Fruit fly (Drosophila melanogaster) whole organism, embryonic: ENCODE measurements around the gene CG13623.

ENCODE experiments used
- CG10267 ChIP-seq: fragments of 200-800 bp; sonication (Bioruptor generic); optimal IDR thresholded peaks from 2 replicates; lab custom pipeline; 2018; ENCODE audit warnings: missing biosample characterization, mild to moderate bottlenecking, missing genetic modification characterization, moderate library complexity
- CG10366 ChIP-seq: fragments of 200-800 bp; sonication (Bioruptor generic); IDR thresholded peaks from 2 replicates; pipeline ENCODE4 v1.3.6; 2022; ENCODE audit warnings: missing biosample characterization, missing genetic modification characterization
- CG10543 ChIP-seq: fragments of 200-800 bp; sonication (Bioruptor generic); optimal IDR thresholded peaks from 3 replicates; lab custom pipeline; 2017; ENCODE audit warnings: missing biosample characterization, mild to moderate bottlenecking, missing genetic modification characterization, moderate library complexity
- CG11723 ChIP-seq: fragments of 200-800 bp; sonication (Bioruptor generic); optimal IDR thresholded peaks from 2 replicates; lab custom pipeline; 2017; ENCODE audit warnings: missing biosample characterization, mild to moderate bottlenecking, missing genetic modification characterization
- CG13775 ChIP-seq: fragments of 200-800 bp; sonication (Bioruptor generic); optimal IDR thresholded peaks from 3 replicates; lab custom pipeline; 2017; ENCODE audit warnings: missing biosample characterization, mild to moderate bottlenecking, missing genetic modification characterization
- CG17568 ChIP-seq: fragments of 200-800 bp; sonication (Bioruptor generic); optimal IDR thresholded peaks from 2 replicates; lab custom pipeline; 2018; ENCODE audit warnings: missing biosample characterization, mild to moderate bottlenecking, missing genetic modification characterization, moderate library complexity
- CG18262 ChIP-seq: fragments of 200-800 bp; optimal IDR thresholded peaks from 3 replicates; lab custom pipeline; 2019; ENCODE audit warnings: missing biosample characterization, mild to moderate bottlenecking, missing genetic modification characterization, moderate library complexity
- CG2875 ChIP-seq: fragments of 200-800 bp; sonication (Bioruptor generic); optimal IDR thresholded peaks from 2 replicates; lab custom pipeline; 2017; ENCODE audit warnings: missing biosample characterization, mild to moderate bottlenecking, missing genetic modification characterization, missing genetic modification reagents
- CG2889 ChIP-seq: fragments of 200-800 bp; sonication (Bioruptor generic); IDR thresholded peaks from 3 replicates; pipeline ENCODE4 v1.3.6; 2022; ENCODE audit warnings: missing biosample characterization, missing genetic modification characterization
- CG4424 ChIP-seq: fragments of 200-800 bp; sonication (Bioruptor generic); optimal IDR thresholded peaks from 3 replicates; lab custom pipeline; 2016; ENCODE audit warnings: missing biosample characterization, missing genetic modification characterization
- CG4707 ChIP-seq: fragments of 200-800 bp; sonication (Bioruptor generic); optimal IDR thresholded peaks from 2 replicates; lab custom pipeline; 2018; ENCODE audit warnings: missing biosample characterization, mild to moderate bottlenecking, missing genetic modification characterization, moderate library complexity
- CG5245 ChIP-seq: fragments of 200-800 bp; sonication (Bioruptor generic); optimal IDR thresholded peaks from 3 replicates; lab custom pipeline; 2016; ENCODE audit warnings: missing biosample characterization, missing genetic modification characterization
- CG7786 ChIP-seq: fragments of 200-800 bp; sonication (Bioruptor generic); optimal IDR thresholded peaks from 2 replicates; lab custom pipeline; 2016; ENCODE audit warnings: missing biosample characterization, missing genetic modification characterization
- CG8359 ChIP-seq: fragments of 200-800 bp; sonication (Bioruptor generic); optimal IDR thresholded peaks from 2 replicates; lab custom pipeline; 2017; ENCODE audit warnings: missing biosample characterization, mild to moderate bottlenecking, missing genetic modification characterization, borderline replicate concordance
- CG9215 ChIP-seq: fragments of 200-800 bp; sonication (Bioruptor generic); IDR thresholded peaks from 2 replicates; pipeline ENCODE4 v1.3.6; 2022; ENCODE audit warnings: missing biosample characterization, missing genetic modification characterization
- CkIIα-i1 ChIP-seq: fragments of 200-800 bp; sonication (Bioruptor generic); IDR thresholded peaks from 2 replicates; pipeline ENCODE4 v1.3.6; 2022; ENCODE audit warnings: missing biosample characterization, missing genetic modification characterization
- Dek ChIP-seq: fragments of 200-800 bp; sonication (Bioruptor generic); optimal IDR thresholded peaks from 3 replicates; lab custom pipeline; 2019; ENCODE audit warnings: missing biosample characterization, mild to moderate bottlenecking, missing genetic modification characterization, moderate library complexity
- Dip2 ChIP-seq: fragments of 200-800 bp; sonication (Bioruptor generic); IDR thresholded peaks from 2 replicates; pipeline ENCODE4 v1.3.6; 2022; ENCODE audit warnings: missing biosample characterization, missing genetic modification characterization
- Dp ChIP-seq: fragments of 200-800 bp; sonication (Bioruptor generic); optimal IDR thresholded peaks from 2 replicates; lab custom pipeline; 2018; ENCODE audit warnings: missing biosample characterization, mild to moderate bottlenecking, missing genetic modification characterization, moderate library complexity
- Elba2 ChIP-seq: fragments of 200-800 bp; sonication (Bioruptor generic); optimal IDR thresholded peaks from 3 replicates; lab custom pipeline; 2016; ENCODE audit warnings: missing biosample characterization, missing genetic modification characterization
- HmgD ChIP-seq: fragments of 200-800 bp; sonication (Bioruptor generic); optimal IDR thresholded peaks from 3 replicates; lab custom pipeline; 2016; ENCODE audit warnings: missing biosample characterization, missing genetic modification characterization
- Hmr ChIP-seq: fragments of 200-800 bp; sonication (Bioruptor generic); optimal IDR thresholded peaks from 3 replicates; lab custom pipeline; 2017; ENCODE audit warnings: mild to moderate bottlenecking, missing biosample characterization, missing genetic modification reagents, missing genetic modification characterization
- MBD-R2 ChIP-seq: fragments of 200-800 bp; sonication (Bioruptor generic); IDR thresholded peaks from 2 replicates; pipeline ENCODE4 v1.3.6; 2022; ENCODE audit warnings: missing biosample characterization, missing genetic modification characterization
- Nf-YA ChIP-seq: fragments of 200-800 bp; sonication (Bioruptor generic); IDR thresholded peaks from 2 replicates; pipeline ENCODE4 v1.3.6; 2022; ENCODE audit warnings: missing biosample characterization, missing genetic modification characterization
- Oaz ChIP-seq: fragments of 200-800 bp; sonication (Bioruptor generic); IDR thresholded peaks from 2 replicates; pipeline ENCODE4 v1.3.6; 2022; ENCODE audit warnings: missing biosample characterization, missing genetic modification characterization
- Xbp1 ChIP-seq: fragments of 200-800 bp; sonication (Bioruptor generic); optimal IDR thresholded peaks from 3 replicates; lab custom pipeline; 2016; ENCODE audit warnings: missing biosample characterization, mild to moderate bottlenecking, missing genetic modification characterization
- ase ChIP-seq: fragments of 200-800 bp; sonication (Bioruptor generic); IDR thresholded peaks from 3 replicates; pipeline ENCODE4 v1.3.6; 2022; ENCODE audit warnings: missing biosample characterization, missing genetic modification characterization
- bbx ChIP-seq: fragments of 200-800 bp; sonication (Bioruptor generic); IDR thresholded peaks from 2 replicates; pipeline ENCODE4 v1.3.6; 2022; ENCODE audit warnings: missing biosample characterization, missing genetic modification characterization; ENCODE audit not compliant: partially characterized antibody
- bigmax ChIP-seq: fragments of 200-800 bp; sonication (Bioruptor generic); optimal IDR thresholded peaks from 2 replicates; lab custom pipeline; 2018; ENCODE audit warnings: missing biosample characterization, mild to moderate bottlenecking, missing genetic modification characterization
- btn ChIP-seq: fragments of 200-800 bp; sonication (Bioruptor generic); optimal IDR thresholded peaks from 2 replicates; lab custom pipeline; 2016; ENCODE audit warnings: missing biosample characterization, missing genetic modification characterization
- cato ChIP-seq: fragments of 200-800 bp; sonication (Bioruptor generic); optimal IDR thresholded peaks from 2 replicates; lab custom pipeline; 2016; ENCODE audit warnings: missing biosample characterization, missing genetic modification characterization, borderline replicate concordance
- crp ChIP-seq, 2 experiments: fragments of 200-800 bp; sonication (Bioruptor generic); optimal IDR thresholded peaks; 2 replicates in 1 of 2; 3 replicates in 1 of 2; lab custom pipeline; 2017; ENCODE audit warnings: missing biosample characterization in 2 of 2, missing genetic modification characterization in 2 of 2, mild to moderate bottlenecking in 1 of 2, moderate library complexity in 1 of 2
- danr ChIP-seq: fragments of 200-800 bp; sonication (Bioruptor generic); IDR thresholded peaks from 2 replicates; pipeline ENCODE4 v1.3.6; 2022; ENCODE audit warnings: missing biosample characterization, missing genetic modification characterization
- dimm ChIP-seq: fragments of 200-800 bp; sonication (Bioruptor generic); IDR thresholded peaks from 2 replicates; pipeline ENCODE4 v1.3.6; 2022; ENCODE audit warnings: missing biosample characterization, missing genetic modification characterization
- ken ChIP-seq: fragments of 200-800 bp; sonication (Bioruptor generic); IDR thresholded peaks from 3 replicates; pipeline ENCODE4 v1.3.6; 2022; ENCODE audit warnings: missing biosample characterization, missing genetic modification characterization
- klu ChIP-seq: fragments of 200-800 bp; sonication (Bioruptor generic); IDR thresholded peaks from 2 replicates; pipeline ENCODE4 v1.3.6; 2022; ENCODE audit warnings: missing biosample characterization, missing genetic modification characterization
- mirr ChIP-seq: fragments of 200-800 bp; sonication (Bioruptor generic); optimal IDR thresholded peaks from 3 replicates; lab custom pipeline; 2018; ENCODE audit warnings: missing biosample characterization, mild to moderate bottlenecking, missing genetic modification characterization
- nmo ChIP-seq: fragments of 200-800 bp; sonication (Bioruptor generic); optimal IDR thresholded peaks from 2 replicates; lab custom pipeline; 2018; ENCODE audit warnings: missing biosample characterization, mild to moderate bottlenecking, missing genetic modification characterization, moderate library complexity
- org-1 ChIP-seq: fragments of 200-800 bp; sonication (Bioruptor generic); optimal IDR thresholded peaks from 2 replicates; lab custom pipeline; 2017; ENCODE audit warnings: missing biosample characterization, missing genetic modification characterization
- pzg ChIP-seq: fragments of 200-800 bp; sonication (Bioruptor generic); optimal IDR thresholded peaks from 3 replicates; lab custom pipeline; 2018; ENCODE audit warnings: missing biosample characterization, mild to moderate bottlenecking, missing genetic modification characterization, moderate library complexity
- row ChIP-seq: fragments of 200-800 bp; sonication (Bioruptor generic); IDR thresholded peaks from 3 replicates; pipeline ENCODE4 v1.3.6; 2022; ENCODE audit warnings: missing biosample characterization, missing genetic modification characterization
- run ChIP-seq: fragments of 200-800 bp; sonication (Bioruptor generic); optimal IDR thresholded peaks from 3 replicates; lab custom pipeline; 2018; ENCODE audit warnings: missing biosample characterization, mild to moderate bottlenecking, missing genetic modification characterization
- sc ChIP-seq, 3 experiments: fragments of >200 bp in 2 of 3; fragments of 200-800 bp in 1 of 3; sonication (Bioruptor generic) in 1 of 3; optimal IDR thresholded peaks; 2 replicates in 2 of 3; 3 replicates in 1 of 3; lab custom pipeline; 2017; ENCODE audit warnings: mild to moderate bottlenecking in 1 of 3, missing biosample characterization in 1 of 3, missing genetic modification characterization in 1 of 3, missing genetic modification reagents in 1 of 3
- tin ChIP-seq: fragments of 200-800 bp; sonication (Bioruptor generic); optimal IDR thresholded peaks from 3 replicates; lab custom pipeline; 2016; ENCODE audit warnings: missing biosample characterization, missing genetic modification characterization
- ttk ChIP-seq: fragments of 200-800 bp; sonication (Bioruptor generic); IDR thresholded peaks from 2 replicates; pipeline ENCODE4 v2.1.2; 2022; ENCODE audit warnings: missing biosample characterization, missing genetic modification characterization
- twi ChIP-seq: fragments of 200-800 bp; optimal IDR thresholded peaks from 2 replicates; lab custom pipeline; 2019; ENCODE audit warnings: missing biosample characterization, mild to moderate bottlenecking, missing genetic modification characterization, moderate library complexity
- wek ChIP-seq: fragments of 200-800 bp; sonication (Bioruptor generic); optimal IDR thresholded peaks from 3 replicates; lab custom pipeline; 2018; ENCODE audit warnings: missing biosample characterization, mild to moderate bottlenecking, missing genetic modification characterization, moderate library complexity
- z ChIP-seq: fragments of 200-800 bp; sonication (Bioruptor generic); IDR thresholded peaks from 3 replicates; pipeline ENCODE4 v1.3.6; 2022; ENCODE audit warnings: missing biosample characterization, missing genetic modification characterization
- zen2 ChIP-seq: fragments of 200-800 bp; sonication (Bioruptor generic); IDR thresholded peaks from 3 replicates; pipeline ENCODE4 v1.3.6; 2022; ENCODE audit warnings: missing biosample characterization, missing genetic modification characterization; ENCODE audit not compliant: partially characterized antibody

The CG13623 gene

dm6 chr3R:24572540-24573043 lies 42.2 kb upstream of the CG13623 start (continued):
- TF ChIP-seq mirr (GFP tag; lab: Kevin White, UChicago) (peak; percentile 94), CG2889 (GFP tag; lab: Robert Waterston, UW) (peak; percentile 95), row (GFP tag; lab: Robert Waterston, UW) (peak; percentile 99), bigmax (GFP tag; lab: Kevin White, UChicago) (peak; percentile 73), Xbp1 (GFP tag; lab: Kevin White, UChicago) (peak; percentile 98), twi (peak; percentile 89), nmo (GFP tag; lab: Kevin White, UChicago) (peak; percentile 97), CG11723 (peak; percentile 95), MBD-R2 (GFP tag; lab: Robert Waterston, UW) (peak; percentile 99), CG8359 (GFP tag; lab: Kevin White, UChicago) (peak; percentile 79), Dp (GFP tag; lab: Kevin White, UChicago) (peak; percentile 34), ttk (GFP tag; lab: Robert Waterston, UW) (peak; percentile 98), wek (GFP tag; lab: Kevin White, UChicago) (peak; percentile 78), cato (GFP tag; lab: Kevin White, UChicago) (peak; percentile 90), run (tag; lab: Kevin White, UChicago) (peak; percentile 97), HmgD (GFP tag; lab: Kevin White, UChicago) (peak; percentile 81), CG7786 (peak; percentile 96), CG5245 (GFP tag; lab: Kevin White, UChicago) (peak; percentile 96), CG10267 (tag; lab: Kevin White, UChicago) (peak; percentile 92), btn (peak; percentile 92), crp (GFP tag; optimal IDR thresholded peaks at IDR 0.05; lab: Kevin White, UChicago) (peak in 1 of 2 experiments; percentile 77), CkIIα-i1 (GFP tag; lab: Robert Waterston, UW) (peak; percentile 90), CG4424 (peak; percentile 98), CG4707 (GFP tag; lab: Kevin White, UChicago) (peak; percentile 88), CG2875 (GFP tag; lab: Kevin White, UChicago) (peak; percentile 96), Oaz (GFP tag; lab: Robert Waterston, UW) (peak; percentile 97), pzg (peak; percentile 26), Hmr (peak; percentile 99), zen2 (GFP tag; lab: Robert Waterston, UW) (no peak), CG18262 (tag; lab: Kevin White, UChicago) (peak; percentile 97), CG10366 (GFP tag; lab: Robert Waterston, UW) (peak; percentile 99), sc (optimal IDR thresholded peaks at IDR 0.05; lab: Kevin White, UChicago) (no peak), sc (GFP tag; optimal IDR thresholded peaks at IDR 0.05; lab: Kevin White, UChicago) (peak; percentile 91), tin (peak; percentile 97), z (GFP tag; lab: Robert Waterston, UW) (peak; percentile 85), klu (GFP tag; lab: Robert Waterston, UW) (peak; percentile 94), ase (GFP tag; lab: Robert Waterston, UW) (peak; percentile 98), org-1 (GFP tag; lab: Kevin White, UChicago) (peak; percentile 96), CG9215 (GFP tag; lab: Robert Waterston, UW) (peak; percentile 95), CG13775 (GFP tag; lab: Kevin White, UChicago) (peak; percentile 95), Dek (peak; percentile 99), Dip2 (GFP tag; lab: Robert Waterston, UW) (peak; percentile 42; the same call in 1 of the 2 replicates), dimm (GFP tag; lab: Robert Waterston, UW) (no peak; the same call in 1 of the 2 replicates), CG10543 (GFP tag; lab: Kevin White, UChicago) (peak; percentile 98), Nf-YA (peak; percentile 97), Elba2 (GFP tag; lab: Kevin White, UChicago) (no peak), bbx (GFP tag; lab: Robert Waterston, UW) (no peak), danr (GFP tag; lab: Robert Waterston, UW) (peak; percentile 95), CG17568 (GFP tag; lab: Kevin White, UChicago) (peak; percentile 97), ken (GFP tag; lab: Robert Waterston, UW) (peak; percentile 98)
